Fruit fly (Drosophila melanogaster) whole organism, wandering third instar larva: ENCODE measurements around the gene Tbc1d8-9.

Experiments used
- Abd-B ChIP-seq: fragments of >200 bp; optimal IDR thresholded peaks from 2 replicates; lab custom pipeline; 2017; ENCODE audit warnings: missing biosample characterization, missing genetic modification characterization
- CG32264 ChIP-seq: fragments of 200-800 bp; sonication (Bioruptor generic); optimal IDR thresholded peaks from 2 replicates; lab custom pipeline; 2016; ENCODE audit warnings: missing biosample characterization, missing genetic modification characterization
- CG9705 ChIP-seq: fragments of 200-800 bp; sonication (Bioruptor generic); optimal IDR thresholded peaks from 2 replicates; lab custom pipeline; 2018; ENCODE audit warnings: missing biosample characterization, mild to moderate bottlenecking, missing genetic modification characterization
- Dfd ChIP-seq: fragments of >200 bp; optimal IDR thresholded peaks from 2 replicates; lab custom pipeline; 2017; ENCODE audit warnings: missing biosample characterization, missing genetic modification characterization
- GATAd ChIP-seq: sonication (Bioruptor generic); optimal IDR thresholded peaks from 2 replicates; lab custom pipeline; 2016; ENCODE audit warnings: missing biosample characterization, missing genetic modification characterization
- HLH106 ChIP-seq: fragments of 200-800 bp; optimal IDR thresholded peaks from 3 replicates; lab custom pipeline; 2019; ENCODE audit warnings: missing biosample characterization, mild to moderate bottlenecking, missing genetic modification characterization, moderate library complexity
- Hnf4 ChIP-seq: fragments of 200-800 bp; sonication (Bioruptor generic); optimal IDR thresholded peaks from 2 replicates; lab custom pipeline; 2016; ENCODE audit warnings: missing biosample characterization, mild to moderate bottlenecking, missing genetic modification characterization
- Hr78 ChIP-seq: fragments of >200 bp; optimal IDR thresholded peaks from 2 replicates; lab custom pipeline; 2017; ENCODE audit warnings: missing biosample characterization, missing genetic modification characterization
- Hr83 ChIP-seq: fragments of 200-300 bp; sonication (Bioruptor generic); optimal IDR thresholded peaks from 2 replicates; lab custom pipeline; 2016; ENCODE audit warnings: missing biosample characterization, mild to moderate bottlenecking, missing genetic modification characterization, moderate library complexity; ENCODE audit not compliant: poor library complexity, severe bottlenecking
- Jra ChIP-seq: sonication (Bioruptor generic); optimal IDR thresholded peaks from 2 replicates; lab custom pipeline; 2016; ENCODE audit warnings: missing biosample characterization, missing genetic modification characterization
- Mio ChIP-seq: sonication (Bioruptor generic); optimal IDR thresholded peaks from 2 replicates; lab custom pipeline; 2016; ENCODE audit warnings: missing biosample characterization, missing genetic modification characterization
- Myc ChIP-seq: fragments of >200 bp; optimal IDR thresholded peaks from 2 replicates; lab custom pipeline; 2017
- N ChIP-seq: fragments of >200 bp; optimal IDR thresholded peaks from 2 replicates; lab custom pipeline; 2018; ENCODE audit warnings: missing biosample characterization, missing external identifiers, missing genetic modification characterization
- OdsH ChIP-seq: fragments of 200-800 bp; sonication (Bioruptor generic); optimal IDR thresholded peaks from 2 replicates; lab custom pipeline; 2016; ENCODE audit warnings: missing biosample characterization, mild to moderate bottlenecking, missing genetic modification characterization
- Rel ChIP-seq, 2 experiments: fragments of 200-800 bp; sonication (Bioruptor generic) in 1 of 2; optimal IDR thresholded peaks; 2 replicates in 1 of 2; 3 replicates in 1 of 2; lab custom pipeline; 2016 to 2019; ENCODE audit warnings: mild to moderate bottlenecking in 2 of 2, missing biosample characterization in 2 of 2, missing genetic modification characterization in 2 of 2, moderate library complexity in 1 of 2
- Sp1 ChIP-seq: fragments of 200-800 bp; sonication (Bioruptor generic); optimal IDR thresholded peaks from 3 replicates; lab custom pipeline; 2019; ENCODE audit warnings: missing biosample characterization, mild to moderate bottlenecking, missing genetic modification characterization, moderate library complexity
- Vsx2 ChIP-seq: fragments of 200-300, 225-300 bp; sonication (Bioruptor generic); optimal IDR thresholded peaks from 2 replicates; lab custom pipeline; 2018; ENCODE audit warnings: missing biosample characterization, missing genetic modification characterization; ENCODE audit not compliant: partially characterized antibody
- br ChIP-seq: fragments of 200-800 bp; sonication (Bioruptor generic); optimal IDR thresholded peaks from 2 replicates; lab custom pipeline; 2016; ENCODE audit warnings: missing biosample characterization, missing genetic modification characterization
- brk ChIP-seq: fragments of 200-800 bp; sonication (Bioruptor generic); optimal IDR thresholded peaks from 2 replicates; lab custom pipeline; 2016; ENCODE audit warnings: missing biosample characterization, mild to moderate bottlenecking, missing genetic modification characterization
- dmrt93B ChIP-seq: fragments of 200-800 bp; sonication (Bioruptor generic); optimal IDR thresholded peaks from 2 replicates; lab custom pipeline; 2018; ENCODE audit warnings: missing biosample characterization, mild to moderate bottlenecking, missing genetic modification characterization
- ey ChIP-seq: fragments of 200-800 bp; sonication (Bioruptor generic); optimal IDR thresholded peaks from 2 replicates; lab custom pipeline; 2016; ENCODE audit warnings: missing biosample characterization, missing genetic modification characterization
- foxo ChIP-seq, 2 experiments: fragments of 200-800 bp; sonication (Bioruptor generic); optimal IDR thresholded peaks; 2 replicates in 1 of 2; 3 replicates in 1 of 2; lab custom pipeline; 2016 to 2017; ENCODE audit warnings: missing biosample characterization in 2 of 2, missing genetic modification characterization in 2 of 2
- fru ChIP-seq: fragments of 200-800 bp; sonication (Bioruptor generic); optimal IDR thresholded peaks from 3 replicates; lab custom pipeline; 2016; ENCODE audit warnings: missing biosample characterization, mild to moderate bottlenecking, missing genetic modification characterization
- h ChIP-seq: fragments of 200-800 bp; sonication (Bioruptor generic); optimal IDR thresholded peaks from 3 replicates; lab custom pipeline; 2016; ENCODE audit warnings: missing biosample characterization, mild to moderate bottlenecking, missing genetic modification characterization
- lola ChIP-seq: fragments of >200 bp; optimal IDR thresholded peaks from 2 replicates; lab custom pipeline; 2017; ENCODE audit warnings: missing biosample characterization, missing genetic modification characterization
- pan ChIP-seq: fragments of >200 bp; optimal IDR thresholded peaks from 2 replicates; lab custom pipeline; 2017
- psq ChIP-seq: fragments of 200-800 bp; sonication (Bioruptor generic); optimal IDR thresholded peaks from 3 replicates; lab custom pipeline; 2017; ENCODE audit warnings: missing biosample characterization, mild to moderate bottlenecking, missing genetic modification characterization, moderate library complexity
- rgr ChIP-seq: fragments of 200-800 bp; sonication (Bioruptor generic); optimal IDR thresholded peaks from 3 replicates; lab custom pipeline; 2016; ENCODE audit warnings: missing biosample characterization, mild to moderate bottlenecking, missing genetic modification characterization
- sage ChIP-seq: fragments of 200-800 bp; sonication (Bioruptor generic); optimal IDR thresholded peaks from 2 replicates; lab custom pipeline; 2016; ENCODE audit warnings: missing biosample characterization, mild to moderate bottlenecking, missing genetic modification characterization
- sv ChIP-seq: fragments of 200-800 bp; sonication (Bioruptor generic); optimal IDR thresholded peaks from 3 replicates; lab custom pipeline; 2016; ENCODE audit warnings: missing biosample characterization, missing genetic modification characterization
- tai ChIP-seq: sonication (Bioruptor generic); optimal IDR thresholded peaks from 2 replicates; lab custom pipeline; 2016; ENCODE audit warnings: missing biosample characterization, missing genetic modification characterization
- usp ChIP-seq: fragments of >200 bp; optimal IDR thresholded peaks from 2 replicates; lab custom pipeline; 2017; ENCODE audit warnings: missing biosample characterization, missing genetic modification characterization
- woc ChIP-seq: sonication (Bioruptor generic); optimal IDR thresholded peaks from 2 replicates; lab custom pipeline; 2016; ENCODE audit warnings: missing biosample characterization, mild to moderate bottlenecking, missing genetic modification characterization

The Tbc1d8-9 gene

dm6 chr3L:21321807-21322503 lies 21.6 kb downstream of the Tbc1d8-9 start:
- TF ChIP-seq pan (no peak), Mio (GFP tag; lab: Kevin White, UChicago) (no peak), dmrt93B (GFP tag; lab: Kevin White, UChicago) (no peak), Sp1 (GFP tag; lab: Kevin White, UChicago) (no peak), OdsH (GFP tag; lab: Kevin White, UChicago) (peak; percentile 6), br (GFP tag; lab: Kevin White, UChicago) (peak; percentile 5), HLH106 (peak; percentile 28), ey (GFP tag; lab: Kevin White, UChicago) (peak; percentile 38), sage (GFP tag; lab: Kevin White, UChicago) (no peak), Vsx2 (no peak), Hr78 (GFP tag; lab: Kevin White, UChicago) (no peak), Abd-B (no peak), psq (GFP tag; lab: Kevin White, UChicago) (no peak), rgr (GFP tag; lab: Kevin White, UChicago) (no peak), lola (no peak), foxo (GFP tag; optimal IDR thresholded peaks at IDR 0.05; lab: Kevin White, UChicago) (peak in 1 of 2 experiments; percentile 25), tai (no peak), Jra (GFP tag; lab: Kevin White, UChicago) (no peak), fru (GFP tag; lab: Kevin White, UChicago) (peak; percentile 28), Hnf4 (GFP tag; lab: Kevin White, UChicago) (no peak), woc (GFP tag; lab: Kevin White, UChicago) (no peak), h (no peak)

DNA sequence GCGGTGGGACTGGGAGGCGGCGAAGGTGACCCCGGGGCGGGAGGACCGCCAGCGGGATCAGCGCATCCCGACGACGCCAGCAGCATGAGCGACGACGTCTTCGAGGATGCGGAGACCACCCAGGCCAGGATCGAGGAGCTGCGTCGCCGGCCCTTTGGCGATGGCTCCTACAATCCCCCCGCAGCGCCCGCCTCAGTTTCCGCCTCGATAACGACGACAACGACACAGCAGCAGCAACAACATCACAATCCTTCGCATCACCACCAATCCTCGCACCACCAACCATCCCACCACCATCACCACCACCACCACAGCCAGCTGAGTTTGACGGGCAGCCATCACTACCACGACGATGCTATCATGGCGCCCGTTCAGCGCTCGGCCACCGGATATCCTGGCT lies 23.6 kb downstream of the Tbc1d8-9 start:
- TF ChIP-seq psq (GFP tag; lab: Kevin White, UChicago) (no peak), Dfd (GFP tag; lab: Kevin White, UChicago) (peak; percentile 98), br (GFP tag; lab: Kevin White, UChicago) (no peak), N (GFP tag; lab: Kevin White, UChicago) (no peak), Rel (GFP tag; optimal IDR thresholded peaks at IDR 0.05; lab: Kevin White, UChicago) (no peak), Rel (tag; optimal IDR thresholded peaks at IDR 0.05; lab: Kevin White, UChicago) (no peak)

- TF ChIP-seq lola (no peak), psq (GFP tag; lab: Kevin White, UChicago) (no peak), brk (GFP tag; lab: Kevin White, UChicago) (no peak), Hnf4 (GFP tag; lab: Kevin White, UChicago) (no peak), h (no peak), Jra (GFP tag; lab: Kevin White, UChicago) (no peak), Abd-B (no peak), CG9705 (no peak), usp (GFP tag; lab: Kevin White, UChicago) (no peak), HLH106 (no peak), Myc (no peak), CG32264 (GFP tag; lab: Kevin White, UChicago) (no peak), Hr78 (GFP tag; lab: Kevin White, UChicago) (no peak), sv (GFP tag; lab: Kevin White, UChicago) (no peak), br (GFP tag; lab: Kevin White, UChicago) (no peak), Vsx2 (no peak), foxo (GFP tag; optimal IDR thresholded peaks at IDR 0.05; lab: Kevin White, UChicago) (no peak), GATAd (GFP tag; lab: Kevin White, UChicago) (no peak), Rel (GFP tag; optimal IDR thresholded peaks at IDR 0.05; lab: Kevin White, UChicago) (no peak), Rel (tag; optimal IDR thresholded peaks at IDR 0.05; lab: Kevin White, UChicago) (no peak), tai (no peak)
Observed at dm6 chr3L:21319313-21319907, 24.1 kb downstream of the Tbc1d8-9 start.

dm6 chr3L:21318474-21318873 lies 25.0 kb downstream of the Tbc1d8-9 start, which contains the start of gene Rab26:
Gene Rab26 (plus strand): TSS chr3L:21318774.
- TF ChIP-seq foxo (GFP tag; optimal IDR thresholded peaks at IDR 0.05; lab: Kevin White, UChicago): no peak
- TF ChIP-seq Hnf4 (GFP tag; lab: Kevin White, UChicago): no peak
- no peak for TF ChIP-seq Dfd (GFP tag; lab: Kevin White, UChicago)
- TF ChIP-seq lola: no peak
- TF ChIP-seq CG9705: no peak
- no peak for TF ChIP-seq Sp1 (GFP tag; lab: Kevin White, UChicago)
- TF ChIP-seq CG32264 (GFP tag; lab: Kevin White, UChicago): no peak
- TF ChIP-seq Hr83 (GFP tag; lab: Kevin White, UChicago): no peak
- no peak for TF ChIP-seq Hr78 (GFP tag; lab: Kevin White, UChicago)
- TF ChIP-seq woc (GFP tag; lab: Kevin White, UChicago): no peak
- TF ChIP-seq sage (GFP tag; lab: Kevin White, UChicago): no peak
- TF ChIP-seq Mio (GFP tag; lab: Kevin White, UChicago): no peak
